Worm (Caenorhabditis elegans): ENCODE data around the gene scd-1.

scd-1 gene

ce11 chrX:12480447-12480998, 45.1 kb downstream of the scd-1 start, which contains the start of gene atf-6 (continued):
- TF ChIP-seq ceh-2 (tag; optimal IDR thresholded peaks at IDR 0.05) (peak; percentile 72), pag-3 (tag; optimal IDR thresholded peaks at IDR 0.05; ENCODE audit: borderline replicate concordance) (no peak), C08G9.2 (tag; optimal IDR thresholded peaks at IDR 0.05) (peak; percentile 29), mec-3 (tag; optimal IDR thresholded peaks at IDR 0.05; ENCODE audit: borderline replicate concordance) (no peak), npax-4 (tag; optimal IDR thresholded peaks at IDR 0.05) (no peak), fkh-10 (GFP tag; optimal IDR thresholded peaks at IDR 0.05) (no peak), che-1 (tag; optimal IDR thresholded peaks at IDR 0.05) (peak; percentile 34), unc-55 (GFP tag; optimal IDR thresholded peaks at IDR 0.05) (peak; percentile 15), sox-2 (GFP tag; IDR thresholded peaks at IDR 0.05) (no peak), ama-1 (optimal IDR thresholded peaks at IDR 0.05) (no peak), ttx-3 (tag; optimal IDR thresholded peaks at IDR 0.05) (no peak), eyg-1 (tag; optimal IDR thresholded peaks at IDR 0.05) (peak; percentile 34), syd-9 (tag; optimal IDR thresholded peaks at IDR 0.05) (peak; percentile 49), elt-2 (tag; optimal IDR thresholded peaks at IDR 0.05) (peak; percentile 48), unc-3 (GFP tag; conservative IDR thresholded peaks at IDR 0.05) (no peak), unc-3 (tag; optimal IDR thresholded peaks at IDR 0.05) (peak; percentile 26), hlh-13 (GFP tag; optimal IDR thresholded peaks at IDR 0.05) (no peak)

DNA sequence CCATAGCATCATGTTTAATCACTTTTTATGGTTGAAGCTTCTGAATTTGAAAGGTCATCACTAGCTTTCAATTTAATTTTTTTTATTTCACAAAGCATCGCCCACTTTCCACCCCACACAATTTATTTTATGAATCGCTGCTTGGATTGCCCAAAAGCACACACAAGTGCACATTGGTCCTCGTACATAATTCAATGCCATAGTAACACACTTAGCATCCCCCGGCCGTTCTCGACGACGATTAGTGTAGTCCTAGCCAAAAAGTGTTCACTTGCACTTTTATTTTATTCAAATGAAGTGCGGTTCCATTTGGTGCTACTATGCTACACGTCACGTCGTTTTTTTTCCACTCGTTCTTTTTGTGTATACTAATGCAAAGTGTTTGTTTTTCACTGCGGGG, 46.6 kb downstream of the scd-1 start:
- TF ChIP-seq unc-86 (tag; optimal IDR thresholded peaks at IDR 0.05) (no peak), unc-42 (tag; optimal IDR thresholded peaks at IDR 0.05) (peak; percentile 91)

DNA sequence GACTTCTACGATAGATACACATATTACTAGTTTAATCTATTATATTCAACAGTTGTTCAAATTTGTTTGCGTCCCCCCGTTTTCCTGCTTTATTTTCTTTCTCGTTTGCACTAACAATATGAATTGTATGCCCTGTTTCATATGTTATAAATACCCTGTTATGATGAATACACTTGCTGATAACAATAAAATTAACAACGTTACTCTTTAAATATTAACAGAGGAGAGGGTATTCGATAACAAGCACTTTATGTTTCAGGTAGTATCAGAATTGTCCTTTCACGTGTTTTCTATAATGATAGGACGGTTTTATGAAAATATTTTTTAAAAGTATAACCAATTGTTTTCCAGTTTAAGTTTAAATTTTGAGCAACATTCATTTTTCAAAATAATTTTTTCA, 47.1 kb downstream of the scd-1 start:
- TF ChIP-seq sdc-2 (tag; optimal IDR thresholded peaks at IDR 0.05), result no peak
- no peak for TF ChIP-seq fax-1 (tag; optimal IDR thresholded peaks at IDR 0.05)
- no peak for TF ChIP-seq ceh-6 (GFP tag; optimal IDR thresholded peaks at IDR 0.05)
- TF ChIP-seq ceh-31 (tag; optimal IDR thresholded peaks at IDR 0.05), result no peak
- no peak for TF ChIP-seq ceh-45 (GFP tag; IDR thresholded peaks at IDR 0.05)
- TF ChIP-seq pros-1 (tag; optimal IDR thresholded peaks at IDR 0.05), result no peak
- no peak for TF ChIP-seq C08G9.2 (tag; optimal IDR thresholded peaks at IDR 0.05)
- no peak for TF ChIP-seq sox-2 (GFP tag; IDR thresholded peaks at IDR 0.05)
- TF ChIP-seq tbx-7 (tag; optimal IDR thresholded peaks at IDR 0.05), result no peak

DNA sequence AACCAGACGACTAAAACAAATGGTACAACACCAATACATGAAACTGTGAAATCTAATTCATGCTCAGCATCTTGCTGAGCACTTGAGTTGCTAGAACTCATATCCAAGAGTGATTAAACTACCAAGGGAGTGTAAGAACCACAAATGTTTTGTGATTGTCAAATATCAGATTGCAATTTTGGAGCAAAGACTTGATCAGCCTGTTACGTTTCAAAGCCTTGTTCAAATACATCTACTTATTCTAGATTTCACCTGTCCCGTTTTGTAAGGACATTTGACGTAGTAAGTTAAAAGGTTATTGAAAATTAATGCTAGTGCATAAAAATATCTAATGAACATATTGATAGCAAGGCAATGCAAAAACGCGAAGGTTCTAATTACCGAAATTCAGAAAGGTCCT, 48.2 kb downstream of the scd-1 start, which contains the start of gene F45E6.1:
Gene F45E6.1 (minus strand): TSS at position 101 of the 400 bp plus-strand sequence.
- TF ChIP-seq che-1 (tag; optimal IDR thresholded peaks at IDR 0.05) (no peak), sdc-2 (tag; optimal IDR thresholded peaks at IDR 0.05) (no peak), pag-3 (tag; optimal IDR thresholded peaks at IDR 0.05; ENCODE audit: borderline replicate concordance) (no peak), pax-1 (tag; optimal IDR thresholded peaks at IDR 0.05) (no peak), ceh-31 (tag; optimal IDR thresholded peaks at IDR 0.05) (no peak), fkh-6 (tag; optimal IDR thresholded peaks at IDR 0.05) (no peak), dve-1 (tag; optimal IDR thresholded peaks at IDR 0.05) (no peak)

ce11 chrX:12476412-12476811, 49.2 kb downstream of the scd-1 start:
- TF ChIP-seq K02D7.2 (tag; optimal IDR thresholded peaks at IDR 0.05) (no peak), ahr-1 (tag; optimal IDR thresholded peaks at IDR 0.05) (no peak), odd-2 (tag; optimal IDR thresholded peaks at IDR 0.05) (no peak), npax-4 (tag; optimal IDR thresholded peaks at IDR 0.05) (no peak), C08G9.2 (tag; optimal IDR thresholded peaks at IDR 0.05) (no peak), unc-42 (tag; optimal IDR thresholded peaks at IDR 0.05) (no peak), pha-2 (tag; optimal IDR thresholded peaks at IDR 0.05) (no peak), ceh-14 (tag; optimal IDR thresholded peaks at IDR 0.05) (no peak), ceh-31 (tag; optimal IDR thresholded peaks at IDR 0.05) (no peak), pha-4 (tag; optimal IDR thresholded peaks at IDR 0.05) (no peak), unc-55 (GFP tag; optimal IDR thresholded peaks at IDR 0.05) (no peak), hlh-8 (tag; optimal IDR thresholded peaks at IDR 0.05) (no peak), nhr-11 (tag; optimal IDR thresholded peaks at IDR 0.05) (no peak), nfya-1 (tag; optimal IDR thresholded peaks at IDR 0.05) (no peak), unc-86 (tag; optimal IDR thresholded peaks at IDR 0.05) (no peak), T23F11.4 (GFP tag; optimal IDR thresholded peaks at IDR 0.05) (no peak), ceh-24 (tag; optimal IDR thresholded peaks at IDR 0.05) (no peak)
